Fruit fly (Drosophila melanogaster) whole organism, embryonic: ENCODE data around the gene timeout.

Experiments
- Atf6 ChIP-seq: fragments of 200-800 bp; sonication (Bioruptor generic); IDR thresholded peaks from 2 replicates; pipeline ENCODE4 v1.3.6; 2022; ENCODE audit warnings: missing biosample characterization, missing genetic modification characterization
- Awh ChIP-seq: fragments of 200-800 bp; sonication (Bioruptor generic); IDR thresholded peaks from 2 replicates; pipeline ENCODE4, ENCODE4 v1.3.6; 2022; ENCODE audit warnings: missing biosample characterization, missing genetic modification characterization
- CG1024 ChIP-seq: fragments of 200-800 bp; sonication (Bioruptor generic); IDR thresholded peaks from 2 replicates; pipeline ENCODE4 v1.3.6; 2022; ENCODE audit warnings: missing biosample characterization, missing genetic modification characterization
- CG10321 ChIP-seq: fragments of 200-800 bp; sonication (Bioruptor generic); IDR thresholded peaks from 2 replicates; pipeline ENCODE4 v1.3.6; 2022; ENCODE audit warnings: missing biosample characterization, missing genetic modification characterization
- CG11723 ChIP-seq: fragments of 200-800 bp; sonication (Bioruptor generic); optimal IDR thresholded peaks from 2 replicates; lab custom pipeline; 2017; ENCODE audit warnings: missing biosample characterization, mild to moderate bottlenecking, missing genetic modification characterization
- CG12155 ChIP-seq: fragments of 200-800 bp; sonication (Bioruptor generic); optimal IDR thresholded peaks from 3 replicates; lab custom pipeline; 2016; ENCODE audit warnings: missing biosample characterization, missing genetic modification characterization
- CG1233 ChIP-seq: fragments of 200-800 bp; sonication (Bioruptor generic); optimal IDR thresholded peaks from 4 replicates; lab custom pipeline; 2018; ENCODE audit warnings: missing biosample characterization, mild to moderate bottlenecking, missing genetic modification characterization
- CG12744 ChIP-seq: fragments of 200-800 bp; sonication (Bioruptor generic); optimal IDR thresholded peaks from 2 replicates; lab custom pipeline; 2016; ENCODE audit warnings: missing biosample characterization, missing genetic modification characterization
- CG13775 ChIP-seq: fragments of 200-800 bp; sonication (Bioruptor generic); optimal IDR thresholded peaks from 3 replicates; lab custom pipeline; 2017; ENCODE audit warnings: missing biosample characterization, mild to moderate bottlenecking, missing genetic modification characterization
- CG17612 ChIP-seq: fragments of 200-800 bp; sonication (Bioruptor generic); IDR thresholded peaks from 2 replicates; pipeline ENCODE4 v1.3.6; 2022; ENCODE audit warnings: missing biosample characterization, missing genetic modification characterization
- CG2120 ChIP-seq: fragments of 200-800 bp; sonication (Bioruptor generic); optimal IDR thresholded peaks from 3 replicates; lab custom pipeline; 2016; ENCODE audit warnings: missing biosample characterization, missing genetic modification characterization
- CG31388 ChIP-seq: fragments of 200-800 bp; sonication (Bioruptor generic); optimal IDR thresholded peaks from 2 replicates; lab custom pipeline; 2016; ENCODE audit warnings: missing biosample characterization, missing genetic modification characterization
- CG34376 ChIP-seq: fragments of 200-800 bp; sonication (Bioruptor generic); optimal IDR thresholded peaks from 2 replicates; lab custom pipeline; 2018; ENCODE audit warnings: missing biosample characterization, mild to moderate bottlenecking, missing genetic modification characterization
- CG34422 ChIP-seq: fragments of 200-800 bp; sonication (Bioruptor generic); IDR thresholded peaks from 3 replicates; pipeline ENCODE4 v1.3.6; 2022; ENCODE audit warnings: missing biosample characterization, missing genetic modification characterization
- CG5180 ChIP-seq: fragments of 200-800 bp; sonication (Bioruptor generic); optimal IDR thresholded peaks from 3 replicates; lab custom pipeline; 2017; ENCODE audit warnings: missing biosample characterization, missing genetic modification characterization, mild to moderate bottlenecking, moderate library complexity, missing genetic modification reagents
- CG6765 ChIP-seq: fragments of 200-800 bp; sonication (Bioruptor generic); optimal IDR thresholded peaks from 3 replicates; lab custom pipeline; 2017; ENCODE audit warnings: missing biosample characterization, mild to moderate bottlenecking, missing genetic modification characterization
- CG6854 ChIP-seq: fragments of 200-800 bp; sonication (Bioruptor generic); optimal IDR thresholded peaks from 3 replicates; lab custom pipeline; 2017; ENCODE audit warnings: missing biosample characterization, mild to moderate bottlenecking, missing genetic modification characterization
- CG7556 ChIP-seq: fragments of 200-800 bp; sonication (Bioruptor generic); optimal IDR thresholded peaks from 2 replicates; lab custom pipeline; 2017; ENCODE audit warnings: missing biosample characterization, mild to moderate bottlenecking, missing genetic modification characterization
- CG7786 ChIP-seq: fragments of 200-800 bp; sonication (Bioruptor generic); optimal IDR thresholded peaks from 2 replicates; lab custom pipeline; 2016; ENCODE audit warnings: missing biosample characterization, missing genetic modification characterization
- CG9817 ChIP-seq: fragments of 200-800 bp; sonication (Bioruptor generic); optimal IDR thresholded peaks from 2 replicates; lab custom pipeline; 2018; ENCODE audit warnings: missing biosample characterization, mild to moderate bottlenecking, missing genetic modification characterization, moderate library complexity
- CHES-1-like ChIP-seq: fragments of 200-800 bp; sonication (Bioruptor generic); optimal IDR thresholded peaks from 2 replicates; lab custom pipeline; 2016; ENCODE audit warnings: missing biosample characterization, missing genetic modification characterization
- Fer2 ChIP-seq: fragments of 200-800 bp; sonication (Bioruptor generic); optimal IDR thresholded peaks from 2 replicates; lab custom pipeline; 2018; ENCODE audit warnings: missing biosample characterization, mild to moderate bottlenecking, missing genetic modification characterization, moderate library complexity
- Mes4 ChIP-seq: fragments of 200-800 bp; sonication (Bioruptor generic); optimal IDR thresholded peaks from 2 replicates; lab custom pipeline; 2016; ENCODE audit warnings: missing biosample characterization, missing genetic modification characterization
- Xrp1 ChIP-seq: fragments of 200-800 bp; sonication (Bioruptor generic); IDR thresholded peaks from 2 replicates; pipeline ENCODE4 v1.3.6; 2022; ENCODE audit warnings: missing biosample characterization, missing genetic modification characterization
- abd-A ChIP-seq: fragments of 200-800 bp; sonication (Bioruptor generic); optimal IDR thresholded peaks from 3 replicates; lab custom pipeline; 2019; ENCODE audit warnings: missing biosample characterization, mild to moderate bottlenecking, missing genetic modification characterization, moderate library complexity
- bcd ChIP-seq: fragments of 200-800 bp; sonication (Bioruptor generic); optimal IDR thresholded peaks from 2 replicates; lab custom pipeline; 2017; ENCODE audit warnings: missing biosample characterization, mild to moderate bottlenecking, missing genetic modification characterization
- bsh ChIP-seq, 2 experiments: fragments of 200-800 bp; sonication (Bioruptor generic); optimal IDR thresholded peaks; 2 replicates each; lab custom pipeline; 2017 to 2018; ENCODE audit warnings: mild to moderate bottlenecking in 2 of 2, missing biosample characterization in 2 of 2, missing genetic modification characterization in 2 of 2, moderate library complexity in 1 of 2
- cato ChIP-seq: fragments of 200-800 bp; sonication (Bioruptor generic); optimal IDR thresholded peaks from 2 replicates; lab custom pipeline; 2016; ENCODE audit warnings: missing biosample characterization, missing genetic modification characterization, borderline replicate concordance
- chm ChIP-seq: fragments of 200-800 bp; sonication (Bioruptor generic); IDR thresholded peaks from 2 replicates; pipeline ENCODE4 v1.3.6; 2022; ENCODE audit warnings: missing biosample characterization, missing genetic modification characterization
- chn ChIP-seq: fragments of 200-800 bp; sonication (Bioruptor generic); optimal IDR thresholded peaks from 2 replicates; lab custom pipeline; 2016; ENCODE audit warnings: missing biosample characterization, missing genetic modification characterization
- ci ChIP-seq: fragments of 200-800 bp; sonication (Bioruptor generic); IDR thresholded peaks from 3 replicates; pipeline ENCODE4 v1.3.6; 2022; ENCODE audit warnings: missing biosample characterization, missing genetic modification characterization
- danr ChIP-seq: fragments of 200-800 bp; sonication (Bioruptor generic); IDR thresholded peaks from 2 replicates; pipeline ENCODE4 v1.3.6; 2022; ENCODE audit warnings: missing biosample characterization, missing genetic modification characterization
- emc ChIP-seq: fragments of 200-800 bp; sonication (Bioruptor generic); optimal IDR thresholded peaks from 2 replicates; lab custom pipeline; 2016; ENCODE audit warnings: missing biosample characterization, missing genetic modification characterization
- ewg ChIP-seq: fragments of 200-800 bp; sonication (Bioruptor generic); optimal IDR thresholded peaks from 3 replicates; lab custom pipeline; 2017; ENCODE audit warnings: mild to moderate bottlenecking, missing biosample characterization, missing genetic modification reagents, missing genetic modification characterization
- ftz-f1 ChIP-seq: fragments of 200-800 bp; sonication (Bioruptor generic); optimal IDR thresholded peaks from 2 replicates; lab custom pipeline; 2016; ENCODE audit warnings: missing biosample characterization, missing genetic modification characterization
- hkb ChIP-seq, 2 experiments: fragments of 200-800 bp in 1 of 2; fragments of >200 bp in 1 of 2; sonication (Bioruptor generic) in 1 of 2; IDR thresholded peaks in 1 of 2; optimal IDR thresholded peaks in 1 of 2; 2 replicates each; pipeline versions ENCODE4 v1.3.6 to Lab custom; 2017 to 2022; ENCODE audit warnings: missing biosample characterization in 1 of 2, missing genetic modification characterization in 1 of 2
- mirr ChIP-seq: fragments of 200-800 bp; sonication (Bioruptor generic); optimal IDR thresholded peaks from 3 replicates; lab custom pipeline; 2018; ENCODE audit warnings: missing biosample characterization, mild to moderate bottlenecking, missing genetic modification characterization
- mld ChIP-seq: fragments of 200-800 bp; sonication (Bioruptor generic); IDR thresholded peaks from 3 replicates; pipeline ENCODE4 v1.3.6; 2022; ENCODE audit warnings: missing biosample characterization, missing genetic modification characterization; ENCODE audit not compliant: partially characterized antibody
- nau ChIP-seq: fragments of 200-800 bp; sonication (Bioruptor generic); optimal IDR thresholded peaks from 3 replicates; lab custom pipeline; 2017; ENCODE audit warnings: missing biosample characterization, mild to moderate bottlenecking, missing genetic modification characterization, missing genetic modification reagents
- nom ChIP-seq: fragments of 200-800 bp; sonication (Bioruptor generic); optimal IDR thresholded peaks from 2 replicates; lab custom pipeline; 2017; ENCODE audit warnings: missing biosample characterization, missing genetic modification characterization, mild to moderate bottlenecking, moderate library complexity, missing genetic modification reagents
- p53 ChIP-seq: fragments of 200-800 bp; sonication (Bioruptor generic); optimal IDR thresholded peaks from 2 replicates; lab custom pipeline; 2016; ENCODE audit warnings: missing biosample characterization, missing genetic modification characterization
- phol ChIP-seq: fragments of 200-800 bp; sonication (Bioruptor generic); optimal IDR thresholded peaks from 3 replicates; lab custom pipeline; 2018; ENCODE audit warnings: missing biosample characterization, mild to moderate bottlenecking, missing genetic modification characterization, moderate library complexity
- pita ChIP-seq: fragments of 200-800 bp; sonication (Bioruptor generic); optimal IDR thresholded peaks from 2 replicates; lab custom pipeline; 2017; ENCODE audit warnings: missing biosample characterization, mild to moderate bottlenecking, missing genetic modification characterization
- ro ChIP-seq: fragments of 200-800 bp; sonication (Bioruptor generic); IDR thresholded peaks from 2 replicates; pipeline ENCODE4 v1.3.6; 2022; ENCODE audit warnings: missing biosample characterization, missing genetic modification characterization
- schlank ChIP-seq: fragments of 200-800 bp; sonication (Bioruptor generic); optimal IDR thresholded peaks from 2 replicates; lab custom pipeline; 2018; ENCODE audit warnings: missing biosample characterization, mild to moderate bottlenecking, missing genetic modification characterization
- scrt ChIP-seq: fragments of 200-800 bp; sonication (Bioruptor generic); optimal IDR thresholded peaks from 2 replicates; lab custom pipeline; 2018; ENCODE audit warnings: missing biosample characterization, mild to moderate bottlenecking, missing genetic modification characterization, moderate library complexity
- sd ChIP-seq: fragments of 200-800 bp; sonication (Bioruptor generic); optimal IDR thresholded peaks from 3 replicates; lab custom pipeline; 2018; ENCODE audit warnings: missing biosample characterization, mild to moderate bottlenecking, missing genetic modification characterization, moderate library complexity
- ssp ChIP-seq: fragments of 200-800 bp; sonication (Bioruptor generic); IDR thresholded peaks from 2 replicates; pipeline ENCODE4 v1.3.6; 2022; ENCODE audit warnings: missing biosample characterization, missing genetic modification characterization
- tap ChIP-seq: fragments of 200-800 bp; optimal IDR thresholded peaks from 3 replicates; lab custom pipeline; 2019; ENCODE audit warnings: missing biosample characterization, mild to moderate bottlenecking, missing genetic modification characterization, moderate library complexity
- vnd ChIP-seq: fragments of 200-800 bp; sonication (Bioruptor generic); IDR thresholded peaks from 3 replicates; pipeline ENCODE4 v1.3.6; 2022; ENCODE audit warnings: missing biosample characterization, missing genetic modification characterization; ENCODE audit not compliant: partially characterized antibody
- zen ChIP-seq: fragments of 200-800 bp; sonication (Bioruptor generic); optimal IDR thresholded peaks from 3 replicates; lab custom pipeline; 2018; ENCODE audit warnings: missing biosample characterization, mild to moderate bottlenecking, missing genetic modification characterization, moderate library complexity

Gene timeout

DNA sequence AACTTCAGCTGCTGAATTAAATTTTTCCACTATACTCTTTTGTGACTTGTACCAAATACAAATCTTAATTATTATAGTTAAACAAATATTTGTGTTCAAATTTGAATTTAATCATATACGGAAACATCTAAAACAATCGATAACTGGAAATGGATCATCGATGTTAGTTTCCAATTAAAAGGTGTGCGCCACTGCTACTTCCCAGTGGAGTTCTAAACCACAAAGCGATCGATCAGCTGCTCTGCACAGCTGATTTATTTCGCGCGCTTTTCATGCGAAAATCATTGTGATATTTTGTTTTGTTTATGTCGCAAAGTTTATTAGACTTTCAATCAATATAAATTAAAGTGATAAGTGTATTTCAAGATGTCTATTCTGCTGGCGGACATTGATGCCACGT lies at the start of gene timeout (continued):
- TF ChIP-seq CG6765 (GFP tag; lab: Kevin White, UChicago) (no peak), zen (tag; lab: Kevin White, UChicago) (peak; percentile 66), mld (GFP tag; lab: Robert Waterston, UW) (no peak), Fer2 (tag; lab: Kevin White, UChicago) (no peak), CG1233 (GFP tag; lab: Kevin White, UChicago) (no peak), scrt (no peak), CG31388 (no peak), nom (no peak), CG34376 (no peak), bcd (GFP tag; lab: Kevin White, UChicago) (no peak), hkb (optimal IDR thresholded peaks at IDR 0.05; lab: Kevin White, UChicago) (no peak), hkb (GFP tag; IDR thresholded peaks at IDR 0.05; lab: Robert Waterston, UW) (no peak), CG12744 (GFP tag; lab: Kevin White, UChicago) (no peak), mirr (GFP tag; lab: Kevin White, UChicago) (no peak), nau (GFP tag; lab: Kevin White, UChicago) (no peak), pita (GFP tag; lab: Kevin White, UChicago) (peak; percentile 72), CG5180 (no peak), danr (no peak), CG10321 (GFP tag; lab: Robert Waterston, UW) (no peak), Atf6 (no peak), CG11723 (GFP tag; lab: Kevin White, UChicago) (no peak), ci (GFP tag; lab: Robert Waterston, UW) (no peak), ftz-f1 (no peak), Awh (GFP tag; lab: Robert Waterston, UW) (no peak), ssp (GFP tag; lab: Robert Waterston, UW) (no peak), CG12155 (GFP tag; lab: Kevin White, UChicago) (no peak), CG1024 (no peak), CG7556 (GFP tag; lab: Kevin White, UChicago) (no peak), abd-A (no peak), p53 (GFP tag; lab: Kevin White, UChicago) (no peak), schlank (tag; lab: Kevin White, UChicago) (no peak), ewg (GFP tag; lab: Kevin White, UChicago) (no peak), Mes4 (GFP tag; lab: Kevin White, UChicago) (no peak), tap (tag; lab: Kevin White, UChicago) (no peak), CHES-1-like (GFP tag; lab: Kevin White, UChicago) (no peak), CG7786 (GFP tag; lab: Kevin White, UChicago) (no peak), CG6854 (GFP tag; lab: Kevin White, UChicago) (no peak), Xrp1 (no peak), CG2120 (GFP tag; lab: Kevin White, UChicago) (no peak), CG9817 (no peak), cato (no peak), CG34422 (GFP tag; lab: Robert Waterston, UW) (no peak), sd (tag; lab: Kevin White, UChicago) (no peak), ro (GFP tag; lab: Robert Waterston, UW) (no peak), chm (GFP tag; lab: Robert Waterston, UW) (no peak), phol (tag; lab: Kevin White, UChicago) (peak; percentile 48), emc (no peak), chn (no peak), CG17612 (GFP tag; lab: Robert Waterston, UW) (no peak), CG13775 (GFP tag; lab: Kevin White, UChicago) (no peak), bsh (GFP tag; optimal IDR thresholded peaks at IDR 0.05; lab: Kevin White, UChicago) (no peak), vnd (GFP tag; lab: Robert Waterston, UW) (peak; percentile 72)
